Worm (Caenorhabditis elegans) whole organism, mixed stage, embryonic: ENCODE results near the gene K12H6.5.

ENCODE experiments used
- M03D4.4 ChIP-seq: sonication (generic microtip); optimal IDR thresholded peaks from 2 replicates; lab custom pipeline; 2017; ENCODE audit warnings: mild to moderate bottlenecking, missing genetic modification characterization, missing compliant biosample characterization
- blmp-1 ChIP-seq: fragments of 150-350 bp; optimal IDR thresholded peaks from 2 replicates; lab custom pipeline; 2014; ENCODE audit warnings: missing biosample characterization, missing genetic modification characterization
- ceh-39 ChIP-seq: fragments of 150-350 bp; optimal IDR thresholded peaks from 2 replicates; lab custom pipeline; 2014; ENCODE audit warnings: missing biosample characterization, missing genetic modification characterization
- ceh-43 ChIP-seq: fragments of 200-800 bp; sonication (Bioruptor generic); optimal IDR thresholded peaks from 2 replicates; lab custom pipeline; 2018; ENCODE audit warnings: mild to moderate bottlenecking, missing genetic modification characterization, moderate library complexity, missing compliant biosample characterization
- ceh-83 ChIP-seq: fragments of 200-800 bp; sonication (Bioruptor generic); optimal IDR thresholded peaks from 2 replicates; lab custom pipeline; 2018; ENCODE audit warnings: mild to moderate bottlenecking, missing genetic modification characterization, missing compliant biosample characterization
- cnd-1 ChIP-seq: fragments of 200-800 bp; sonication (Bioruptor generic); optimal IDR thresholded peaks from 2 replicates; lab custom pipeline; 2018; ENCODE audit warnings: mild to moderate bottlenecking, missing genetic modification characterization, missing compliant biosample characterization
- drap-1 ChIP-seq: fragments of 200-800 bp; sonication (Bioruptor generic); optimal IDR thresholded peaks from 3 replicates; lab custom pipeline; 2018; ENCODE audit warnings: mild to moderate bottlenecking, missing genetic modification characterization, missing compliant biosample characterization
- elt-1 ChIP-seq: sonication (generic microtip); optimal IDR thresholded peaks from 2 replicates; lab custom pipeline; 2017; ENCODE audit warnings: missing genetic modification characterization, mild to moderate bottlenecking, missing compliant biosample characterization, antibody characterized with exemption, moderate library complexity, borderline replicate concordance; ENCODE audit not compliant: insufficient read depth
- flh-1 ChIP-seq: fragments of 200-800 bp; sonication (Bioruptor generic); optimal IDR thresholded peaks from 2 replicates; lab custom pipeline; 2018; ENCODE audit warnings: mild to moderate bottlenecking, missing genetic modification characterization, moderate library complexity, missing compliant biosample characterization
- ham-2 ChIP-seq: fragments of 200-800 bp; sonication (Bioruptor generic); optimal IDR thresholded peaks from 2 replicates; lab custom pipeline; 2018; ENCODE audit warnings: mild to moderate bottlenecking, missing genetic modification characterization, missing compliant biosample characterization
- hlh-1 ChIP-seq: fragments of 150-350 bp; optimal IDR thresholded peaks from 2 replicates; lab custom pipeline; 2014; ENCODE audit warnings: missing biosample characterization, missing genetic modification reagents, missing genetic modification characterization
- lin-13 ChIP-seq: fragments of 150-350 bp; optimal IDR thresholded peaks from 2 replicates; lab custom pipeline; 2014; ENCODE audit warnings: missing biosample characterization, missing genetic modification characterization
- lin-32 ChIP-seq: fragments of 200-800 bp; sonication (Bioruptor generic); optimal IDR thresholded peaks from 2 replicates; lab custom pipeline; 2018; ENCODE audit warnings: mild to moderate bottlenecking, missing genetic modification characterization, missing compliant biosample characterization
- mab-5 ChIP-seq: fragments of 150-350 bp; optimal IDR thresholded peaks from 2 replicates; lab custom pipeline; 2014; ENCODE audit warnings: missing biosample characterization, missing genetic modification characterization
- mls-2 ChIP-seq: sonication (generic microtip); optimal IDR thresholded peaks from 2 replicates; lab custom pipeline; 2016; ENCODE audit warnings: mild to moderate bottlenecking, missing genetic modification characterization, moderate library complexity, missing compliant biosample characterization
- nhr-2 ChIP-seq: fragments of 150-350 bp; optimal IDR thresholded peaks from 2 replicates; lab custom pipeline; 2014; ENCODE audit warnings: missing biosample characterization, missing genetic modification characterization
- nhr-237 ChIP-seq: fragments of 150-350 bp; optimal IDR thresholded peaks from 2 replicates; lab custom pipeline; 2014; ENCODE audit warnings: missing biosample characterization, missing genetic modification characterization
- nhr-28 ChIP-seq: fragments of 150-350 bp; optimal IDR thresholded peaks from 2 replicates; lab custom pipeline; 2014; ENCODE audit warnings: missing biosample characterization, missing genetic modification characterization
- nhr-76 ChIP-seq: sonication (generic microtip); optimal IDR thresholded peaks from 2 replicates; lab custom pipeline; 2017; ENCODE audit warnings: missing biosample characterization, missing genetic modification characterization
- snpc-4 ChIP-seq: fragments of 150-350 bp; optimal IDR thresholded peaks from 2 replicates; lab custom pipeline; 2014; ENCODE audit warnings: missing biosample characterization, missing genetic modification characterization
- sptf-1 ChIP-seq: sonication (generic microtip); optimal IDR thresholded peaks from 2 replicates; lab custom pipeline; 2017; ENCODE audit warnings: mild to moderate bottlenecking, missing genetic modification characterization, moderate library complexity, missing compliant biosample characterization
- unc-120 ChIP-seq: sonication (generic microtip); optimal IDR thresholded peaks from 2 replicates; lab custom pipeline; 2017; ENCODE audit warnings: missing genetic modification characterization, missing compliant biosample characterization; ENCODE audit not compliant: poor library complexity, severe bottlenecking
- unc-62 ChIP-seq: fragments of 150-350 bp; optimal IDR thresholded peaks from 2 replicates; lab custom pipeline; 2014; ENCODE audit warnings: missing biosample characterization, missing genetic modification reagents, missing genetic modification characterization
- zip-8 ChIP-seq: fragments of 150-350 bp; optimal IDR thresholded peaks from 2 replicates; lab custom pipeline; 2014; ENCODE audit warnings: missing biosample characterization, missing genetic modification characterization

The K12H6.5 gene

ce11 chrII:2859873-2860821 lies 34.2 kb upstream of the K12H6.5 start:
- TF ChIP-seq mls-2 (tag; lab: Kevin White, UChicago) (peak; percentile 51), cnd-1 (tag; lab: Kevin White, UChicago) (peak; percentile 31), ham-2 (GFP tag; lab: Kevin White, UChicago) (no peak), blmp-1 (tag; lab: Kevin White, UChicago) (no peak), ceh-83 (GFP tag; lab: Kevin White, UChicago) (peak; percentile 48)
- TF ChIP-seq, all 35 proteins: peak for 3

ce11 chrII:2859315-2859714 lies 33.3 kb upstream of the K12H6.5 start:
- TF ChIP-seq ham-2 (GFP tag; lab: Kevin White, UChicago) (peak; percentile 32), unc-120 (tag; lab: Kevin White, UChicago) (no peak)

- TF ChIP-seq hlh-1 (tag; lab: Kevin White, UChicago) (no peak), flh-1 (GFP tag; lab: Kevin White, UChicago) (no peak), zip-8 (no peak), sptf-1 (tag; lab: Kevin White, UChicago) (no peak), lin-13 (no peak)
- TF ChIP-seq, all 35 proteins: peak for 0
Measured at ce11 chrII:2858851-2859250, 32.9 kb upstream of the K12H6.5 start.

ce11 chrII:2857559-2857958 lies 31.6 kb upstream of the K12H6.5 start:
- TF ChIP-seq blmp-1 (tag; lab: Kevin White, UChicago) = no peak
- TF ChIP-seq elt-1 (tag; lab: Kevin White, UChicago) = peak; percentile 49

- no peak for TF ChIP-seq nhr-28 (tag; lab: Kevin White, UChicago)
Measured at ce11 chrII:2856114-2856513, 30.1 kb upstream of the K12H6.5 start.

- TF ChIP-seq drap-1 (GFP tag; lab: Kevin White, UChicago) = no peak
- peak; percentile 24 for TF ChIP-seq blmp-1 (tag; lab: Kevin White, UChicago)
- TF ChIP-seq flh-1 (GFP tag; lab: Kevin White, UChicago) = no peak
Measured at ce11 chrII:2854794-2855193, 28.8 kb upstream of the K12H6.5 start.

- TF ChIP-seq flh-1 (GFP tag; lab: Kevin White, UChicago) = no peak
- no peak for TF ChIP-seq nhr-2 (tag; lab: Kevin White, UChicago)
- no peak for TF ChIP-seq hlh-1 (tag; lab: Kevin White, UChicago)
- no peak for TF ChIP-seq unc-120 (tag; lab: Kevin White, UChicago)
- TF ChIP-seq M03D4.4 (tag; lab: Kevin White, UChicago) = no peak
- TF ChIP-seq lin-13 = no peak
- no peak for TF ChIP-seq ceh-43
- no peak for TF ChIP-seq nhr-28 (tag; lab: Kevin White, UChicago)
- TF ChIP-seq nhr-237 (tag; lab: Kevin White, UChicago) = no peak
- no peak for TF ChIP-seq nhr-76 (tag; lab: Kevin White, UChicago)
- no peak for TF ChIP-seq snpc-4 (tag; lab: Kevin White, UChicago)
- no peak for TF ChIP-seq unc-62 (GFP tag; lab: Kevin White, UChicago)
- no peak for TF ChIP-seq lin-32 (GFP tag; lab: Kevin White, UChicago)
- TF ChIP-seq ceh-39 = no peak
- TF ChIP-seq mab-5 (tag; lab: Kevin White, UChicago) = no peak
- TF ChIP-seq sptf-1 (tag; lab: Kevin White, UChicago) = no peak
- no peak for TF ChIP-seq ceh-83 (GFP tag; lab: Kevin White, UChicago)
Measured at ce11 chrII:2853767-2854166, 27.8 kb upstream of the K12H6.5 start.
